Fruit fly (Drosophila melanogaster) whole organism, embryonic: ENCODE data around the gene unc-119.
A peak's percentile ranks its signal among the peaks of the same experiment; 100 is the strongest.

Experiments used
- Ada2b ChIP-seq: fragments of 200-800 bp; sonication (Bioruptor generic); IDR thresholded peaks from 2 replicates; pipeline ENCODE4 v1.3.6; 2022; ENCODE audit warnings: missing biosample characterization, missing genetic modification characterization
- CG1024 ChIP-seq: fragments of 200-800 bp; sonication (Bioruptor generic); IDR thresholded peaks from 2 replicates; pipeline ENCODE4 v1.3.6; 2022; ENCODE audit warnings: missing biosample characterization, missing genetic modification characterization
- CG10565 ChIP-seq: fragments of 200-800 bp; sonication (Bioruptor generic); optimal IDR thresholded peaks from 3 replicates; lab custom pipeline; 2016; ENCODE audit warnings: missing biosample characterization, mild to moderate bottlenecking, missing genetic modification characterization
- CG10654 ChIP-seq: fragments of 200-800 bp; sonication (Bioruptor generic); optimal IDR thresholded peaks from 2 replicates; lab custom pipeline; 2016; ENCODE audit warnings: missing biosample characterization, missing genetic modification characterization
- CG13287 ChIP-seq: fragments of 200-800 bp; sonication (Bioruptor generic); IDR thresholded peaks from 2 replicates; pipeline ENCODE4 v1.3.6; 2022; ENCODE audit warnings: missing biosample characterization, missing genetic modification characterization; ENCODE audit not compliant: partially characterized antibody
- CG17912 ChIP-seq: fragments of 200-800 bp; sonication (Bioruptor generic); optimal IDR thresholded peaks from 2 replicates; lab custom pipeline; 2018; ENCODE audit warnings: missing biosample characterization, mild to moderate bottlenecking, missing genetic modification characterization
- CG2120 ChIP-seq: fragments of 200-800 bp; sonication (Bioruptor generic); optimal IDR thresholded peaks from 3 replicates; lab custom pipeline; 2016; ENCODE audit warnings: missing biosample characterization, missing genetic modification characterization
- CG2129 ChIP-seq: fragments of 200-800 bp; sonication (Bioruptor generic); IDR thresholded peaks from 2 replicates; pipeline ENCODE4 v1.3.6; 2022; ENCODE audit warnings: missing biosample characterization, missing genetic modification characterization; ENCODE audit not compliant: partially characterized antibody
- CG2712 ChIP-seq: fragments of 200-800 bp; optimal IDR thresholded peaks from 3 replicates; lab custom pipeline; 2019; ENCODE audit warnings: missing biosample characterization, mild to moderate bottlenecking, missing genetic modification characterization, moderate library complexity
- CG4282 ChIP-seq: fragments of 200-800 bp; sonication (Bioruptor generic); optimal IDR thresholded peaks from 2 replicates; lab custom pipeline; 2016; ENCODE audit warnings: missing biosample characterization, missing genetic modification characterization
- CG7963 ChIP-seq: fragments of 200-800 bp; sonication (Bioruptor generic); IDR thresholded peaks from 3 replicates; pipeline ENCODE4 v1.3.6; 2022; ENCODE audit warnings: missing biosample characterization, missing genetic modification characterization; ENCODE audit not compliant: partially characterized antibody
- CG8388 ChIP-seq: fragments of 200-800 bp; sonication (Bioruptor generic); optimal IDR thresholded peaks from 2 replicates; lab custom pipeline; 2019; ENCODE audit warnings: missing biosample characterization, mild to moderate bottlenecking, missing genetic modification characterization, moderate library complexity
- CG8478 ChIP-seq: fragments of >200 bp; optimal IDR thresholded peaks from 2 replicates; lab custom pipeline; 2018
- CG9215 ChIP-seq: fragments of 200-800 bp; sonication (Bioruptor generic); IDR thresholded peaks from 2 replicates; pipeline ENCODE4 v1.3.6; 2022; ENCODE audit warnings: missing biosample characterization, missing genetic modification characterization
- CG9437 ChIP-seq: fragments of 200-800 bp; sonication (Bioruptor generic); optimal IDR thresholded peaks from 2 replicates; lab custom pipeline; 2018; ENCODE audit warnings: missing biosample characterization, mild to moderate bottlenecking, missing genetic modification characterization
- CHES-1-like ChIP-seq: fragments of 200-800 bp; sonication (Bioruptor generic); optimal IDR thresholded peaks from 2 replicates; lab custom pipeline; 2016; ENCODE audit warnings: missing biosample characterization, missing genetic modification characterization
- Eip74EF ChIP-seq, 2 experiments: fragments of 200-800 bp in 1 of 2; fragments of >200 bp in 1 of 2; sonication (Bioruptor generic) in 1 of 2; optimal IDR thresholded peaks; 2 replicates each; lab custom pipeline; 2017 to 2019; ENCODE audit warnings: missing biosample characterization in 2 of 2, missing genetic modification characterization in 2 of 2, mild to moderate bottlenecking in 1 of 2, moderate library complexity in 1 of 2
- H15 ChIP-seq: fragments of 200-800 bp; sonication (Bioruptor generic); IDR thresholded peaks from 3 replicates; pipeline ENCODE4 v1.3.6; 2022; ENCODE audit warnings: missing biosample characterization, missing genetic modification characterization
- HLHmδ ChIP-seq: fragments of 200-800 bp; sonication (Bioruptor generic); optimal IDR thresholded peaks from 2 replicates; lab custom pipeline; 2018; ENCODE audit warnings: missing biosample characterization, mild to moderate bottlenecking, missing genetic modification characterization, moderate library complexity
- HmgD ChIP-seq: fragments of 200-800 bp; sonication (Bioruptor generic); optimal IDR thresholded peaks from 3 replicates; lab custom pipeline; 2016; ENCODE audit warnings: missing biosample characterization, missing genetic modification characterization
- Hsf ChIP-seq: fragments of 200-800 bp; sonication (Bioruptor generic); optimal IDR thresholded peaks from 3 replicates; lab custom pipeline; 2016; ENCODE audit warnings: missing biosample characterization, missing genetic modification characterization
- Lpt ChIP-seq: fragments of >200 bp; optimal IDR thresholded peaks from 2 replicates; lab custom pipeline; 2018; ENCODE audit warnings: missing biosample characterization, missing genetic modification characterization
- MTF-1 ChIP-seq: fragments of 200-800 bp; sonication (Bioruptor generic); optimal IDR thresholded peaks from 2 replicates; lab custom pipeline; 2018; ENCODE audit warnings: missing biosample characterization, mild to moderate bottlenecking, missing genetic modification characterization, borderline replicate concordance
- Med ChIP-seq: fragments of 200-800 bp; sonication (Bioruptor generic); peaks from one replicate; lab custom pipeline; 2016; ENCODE audit warnings: missing biosample characterization, missing genetic modification characterization, mild to moderate bottlenecking, inconsistent platforms, moderate library complexity
- Meics ChIP-seq: fragments of 200-800 bp; sonication (Bioruptor generic); optimal IDR thresholded peaks from 2 replicates; lab custom pipeline; 2017; ENCODE audit warnings: missing biosample characterization, mild to moderate bottlenecking, missing genetic modification characterization
- Ravus ChIP-seq: fragments of 200-800 bp; sonication (Bioruptor generic); IDR thresholded peaks from 2 replicates; pipeline ENCODE4 v1.3.6; 2022; ENCODE audit warnings: missing biosample characterization, missing genetic modification characterization
- ab ChIP-seq: fragments of 200-800 bp; sonication (Bioruptor generic); optimal IDR thresholded peaks from 2 replicates; lab custom pipeline; 2016; ENCODE audit warnings: missing biosample characterization, missing genetic modification characterization
- bab2 ChIP-seq: fragments of 200-800 bp; sonication (Bioruptor generic); optimal IDR thresholded peaks from 2 replicates; lab custom pipeline; 2016; ENCODE audit warnings: missing biosample characterization, missing genetic modification characterization
- bbx ChIP-seq: fragments of 200-800 bp; sonication (Bioruptor generic); IDR thresholded peaks from 2 replicates; pipeline ENCODE4 v1.3.6; 2022; ENCODE audit warnings: missing biosample characterization, missing genetic modification characterization; ENCODE audit not compliant: partially characterized antibody
- chinmo ChIP-seq: fragments of 200-800 bp; sonication (Bioruptor generic); IDR thresholded peaks from 4 replicates; pipeline ENCODE4 v1.3.6; 2022; ENCODE audit warnings: missing biosample characterization, missing genetic modification characterization; ENCODE audit not compliant: partially characterized antibody
- cwo ChIP-seq: fragments of 200-800 bp; sonication (Bioruptor generic); optimal IDR thresholded peaks from 3 replicates; lab custom pipeline; 2017; ENCODE audit warnings: missing biosample characterization, missing genetic modification characterization, mild to moderate bottlenecking, moderate library complexity, missing genetic modification reagents
- dmrt11E ChIP-seq: fragments of 200-800 bp; sonication (Bioruptor generic); optimal IDR thresholded peaks from 3 replicates; lab custom pipeline; 2018; ENCODE audit warnings: missing biosample characterization, mild to moderate bottlenecking, missing genetic modification characterization, moderate library complexity
- emc ChIP-seq: fragments of 200-800 bp; sonication (Bioruptor generic); optimal IDR thresholded peaks from 2 replicates; lab custom pipeline; 2016; ENCODE audit warnings: missing biosample characterization, missing genetic modification characterization
- eyg ChIP-seq: fragments of 200-800 bp; sonication (Bioruptor generic); optimal IDR thresholded peaks from 3 replicates; lab custom pipeline; 2016; ENCODE audit warnings: missing biosample characterization, missing genetic modification characterization
- fd3F ChIP-seq: fragments of 200-800 bp; sonication (Bioruptor generic); optimal IDR thresholded peaks from 2 replicates; lab custom pipeline; 2018; ENCODE audit warnings: missing biosample characterization, mild to moderate bottlenecking, missing genetic modification characterization, moderate library complexity
- gce ChIP-seq: fragments of 200-800 bp; sonication (Bioruptor generic); IDR thresholded peaks from 3 replicates; pipeline ENCODE4 v1.3.6; 2022; ENCODE audit warnings: missing biosample characterization, missing genetic modification characterization
- gfzf ChIP-seq: fragments of 200-800 bp; sonication (Bioruptor generic); optimal IDR thresholded peaks from 2 replicates; lab custom pipeline; 2016; ENCODE audit warnings: missing biosample characterization, mild to moderate bottlenecking, missing genetic modification characterization, moderate library complexity
- gt ChIP-seq: fragments of 200-800 bp; sonication (Bioruptor generic); IDR thresholded peaks from 2 replicates; pipeline ENCODE4 v1.3.6; 2022; ENCODE audit warnings: missing biosample characterization, missing genetic modification characterization
- ind ChIP-seq: fragments of 200-800 bp; sonication (Bioruptor generic); optimal IDR thresholded peaks from 3 replicates; lab custom pipeline; 2016; ENCODE audit warnings: missing biosample characterization, missing genetic modification characterization
- p53 ChIP-seq: fragments of 200-800 bp; sonication (Bioruptor generic); optimal IDR thresholded peaks from 2 replicates; lab custom pipeline; 2016; ENCODE audit warnings: missing biosample characterization, missing genetic modification characterization
- pfk ChIP-seq: fragments of 200-800 bp; sonication (Bioruptor generic); optimal IDR thresholded peaks from 2 replicates; lab custom pipeline; 2018; ENCODE audit warnings: missing biosample characterization, mild to moderate bottlenecking, missing genetic modification characterization, moderate library complexity
- pho ChIP-seq: fragments of 200-800 bp; sonication (Bioruptor generic); optimal IDR thresholded peaks from 2 replicates; lab custom pipeline; 2016; ENCODE audit warnings: missing biosample characterization, missing genetic modification characterization
- ranshi ChIP-seq: fragments of 200-800 bp; sonication (Bioruptor generic); IDR thresholded peaks from 2 replicates; pipeline ENCODE4 v1.3.6; 2022; ENCODE audit warnings: missing biosample characterization, missing genetic modification characterization
- repo ChIP-seq: fragments of 200-800 bp; sonication (Bioruptor generic); optimal IDR thresholded peaks from 2 replicates; lab custom pipeline; 2016; ENCODE audit warnings: missing biosample characterization, missing genetic modification characterization
- row ChIP-seq: fragments of 200-800 bp; sonication (Bioruptor generic); IDR thresholded peaks from 3 replicates; pipeline ENCODE4 v1.3.6; 2022; ENCODE audit warnings: missing biosample characterization, missing genetic modification characterization
- sna ChIP-seq: fragments of 200-800 bp; sonication (Bioruptor generic); IDR thresholded peaks from 2 replicates; pipeline ENCODE4 v1.3.6; 2022; ENCODE audit warnings: missing biosample characterization, missing genetic modification characterization; ENCODE audit not compliant: partially characterized antibody
- sob ChIP-seq: fragments of 200-800 bp; sonication (Bioruptor generic); IDR thresholded peaks from 2 replicates; pipeline ENCODE4 v1.3.6; 2022; ENCODE audit warnings: missing biosample characterization, missing genetic modification characterization
- sug ChIP-seq: fragments of 200-800 bp; optimal IDR thresholded peaks from 2 replicates; lab custom pipeline; 2019; ENCODE audit warnings: missing biosample characterization, mild to moderate bottlenecking, missing genetic modification characterization, moderate library complexity
- tx ChIP-seq: fragments of 200-800 bp; sonication (Bioruptor generic); optimal IDR thresholded peaks from 2 replicates; lab custom pipeline; 2016; ENCODE audit warnings: missing biosample characterization, missing genetic modification characterization
- z ChIP-seq: fragments of 200-800 bp; sonication (Bioruptor generic); IDR thresholded peaks from 3 replicates; pipeline ENCODE4 v1.3.6; 2022; ENCODE audit warnings: missing biosample characterization, missing genetic modification characterization

unc-119 gene

DNA sequence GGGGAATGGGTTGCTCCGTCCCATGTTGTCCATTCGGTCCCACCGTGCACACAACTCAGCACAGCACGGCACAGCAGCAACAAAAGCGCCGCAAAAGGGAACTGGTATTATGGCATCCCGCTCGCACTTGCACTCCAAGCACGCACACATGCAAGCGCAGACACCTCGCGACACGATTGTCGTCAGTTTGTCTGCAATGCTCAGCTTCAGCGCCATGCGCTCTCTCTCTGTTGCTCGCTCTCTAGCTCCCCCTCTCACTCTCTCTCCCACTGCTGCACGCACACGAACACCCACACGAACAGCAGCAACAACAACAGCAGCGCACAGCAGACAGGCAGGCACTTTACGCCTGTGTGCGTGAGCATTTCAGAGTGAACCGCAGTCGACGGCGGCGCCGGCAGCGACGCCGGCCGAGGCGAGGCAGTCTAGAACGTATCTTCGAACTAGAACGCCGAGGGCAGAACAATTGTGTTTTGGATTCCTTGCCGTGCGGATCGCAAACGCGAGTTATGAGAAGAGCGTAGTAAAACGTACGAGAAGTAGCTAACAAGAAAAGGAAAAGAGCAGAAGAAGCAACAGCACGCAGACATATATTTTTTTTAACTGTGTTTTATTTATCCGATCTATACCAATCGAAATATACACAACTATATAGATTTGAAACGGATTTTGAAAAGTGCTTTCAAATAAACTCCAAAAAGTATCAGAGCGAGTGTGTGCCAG lies 16.5 kb upstream of the unc-119 start, which contains the start of gene brk (continued):
- TF ChIP-seq MTF-1 (GFP tag; lab: Kevin White, UChicago): no peak
- no peak for TF ChIP-seq CG2129 (GFP tag; lab: Robert Waterston, UW)
- TF ChIP-seq chinmo (GFP tag; lab: Robert Waterston, UW): peak; percentile 99
- no peak for TF ChIP-seq cwo
- 0 out of 2 replicates have a peak, but pooled peaks have one; percentile 18 for TF ChIP-seq CG1024 (GFP tag; lab: Robert Waterston, UW)
- no peak for TF ChIP-seq dmrt11E (tag; lab: Kevin White, UChicago)
- TF ChIP-seq Lpt: no peak
- no peak for TF ChIP-seq gt
- TF ChIP-seq bab2 (GFP tag; lab: Kevin White, UChicago): no peak
- peak; percentile 50; the same call in 1 of the 2 replicates for TF ChIP-seq sna (GFP tag; lab: Robert Waterston, UW)
- TF ChIP-seq HmgD: peak; percentile 71
- TF ChIP-seq sug: peak; percentile 28
- TF ChIP-seq p53 (GFP tag; lab: Kevin White, UChicago): no peak
- no peak for TF ChIP-seq tx (GFP tag; lab: Kevin White, UChicago)
- TF ChIP-seq gfzf (GFP tag; lab: Kevin White, UChicago): no peak
- no peak for TF ChIP-seq ab (GFP tag; lab: Kevin White, UChicago)
- no peak for TF ChIP-seq gce
- no peak for TF ChIP-seq HLHmδ
- peak; percentile 48; the same call in 1 of the 3 replicates for TF ChIP-seq z
- TF ChIP-seq CG8478 (lab: Kevin White, UChicago): peak; percentile 98
- no peak; the same call in 1 of the 2 replicates for TF ChIP-seq ranshi
- TF ChIP-seq CG7963 (GFP tag; lab: Robert Waterston, UW): no peak
- TF ChIP-seq eyg (GFP tag; lab: Kevin White, UChicago): no peak
- no peak for TF ChIP-seq repo (GFP tag; lab: Kevin White, UChicago)
- TF ChIP-seq CG9215: no peak
- no peak for TF ChIP-seq pfk (GFP tag; lab: Kevin White, UChicago)
- peak; percentile 61 for TF ChIP-seq CG13287
- TF ChIP-seq CG2712: no peak
- no peak for TF ChIP-seq ind (GFP tag; lab: Kevin White, UChicago)
- TF ChIP-seq bbx (GFP tag; lab: Robert Waterston, UW): peak; percentile 45; the same call in 1 of the 2 replicates
- no peak for TF ChIP-seq H15
- TF ChIP-seq CG17912 (GFP tag; lab: Kevin White, UChicago): no peak
- TF ChIP-seq CG4282: peak; percentile 22
- no peak for TF ChIP-seq Hsf (GFP tag; lab: Kevin White, UChicago)
- TF ChIP-seq Eip74EF (GFP tag; optimal IDR thresholded peaks at IDR 0.05; lab: Kevin White, UChicago): no peak
- TF ChIP-seq CG9437 (GFP tag; lab: Kevin White, UChicago): no peak
- peak; percentile 4; the same call in 1 of the 3 replicates for TF ChIP-seq row
- TF ChIP-seq Ravus: no peak
- TF ChIP-seq Ada2b: no peak
- TF ChIP-seq CG2120 (GFP tag; lab: Kevin White, UChicago): no peak
- no peak for TF ChIP-seq emc (GFP tag; lab: Kevin White, UChicago)
- TF ChIP-seq CG10565: no peak
- no peak for TF ChIP-seq CG8388 (GFP tag; lab: Kevin White, UChicago)
- no peak for TF ChIP-seq sob (GFP tag; lab: Robert Waterston, UW)
- peak; percentile 99 for TF ChIP-seq Med (GFP tag; lab: Kevin White, UChicago)
- TF ChIP-seq pho: no peak
- TF ChIP-seq fd3F (GFP tag; lab: Kevin White, UChicago): no peak
- no peak for TF ChIP-seq CHES-1-like (GFP tag; lab: Kevin White, UChicago)
- no peak for TF ChIP-seq Meics (GFP tag; lab: Kevin White, UChicago)
- no peak for TF ChIP-seq CG10654 (GFP tag; lab: Kevin White, UChicago)
